Worm (Caenorhabditis elegans) whole organism, young adult: Measurements from ENCODE around the gene nsph-3.2.

Experiments used
- egl-44 ChIP-seq: fragments of 200-800 bp; sonication (Bioruptor generic); IDR thresholded peaks from 2 replicates; pipeline ENCODE4 v1.3.6; 2022; ENCODE audit warnings: missing genetic modification reagents, missing genetic modification characterization, missing compliant biosample characterization
- ztf-6 ChIP-seq: fragments of 200-800 bp; sonication (Bioruptor generic); IDR thresholded peaks from 2 replicates; pipeline ENCODE4 v1.3.6; 2022; ENCODE audit warnings: missing genetic modification reagents, missing genetic modification characterization, missing compliant biosample characterization

DNA sequence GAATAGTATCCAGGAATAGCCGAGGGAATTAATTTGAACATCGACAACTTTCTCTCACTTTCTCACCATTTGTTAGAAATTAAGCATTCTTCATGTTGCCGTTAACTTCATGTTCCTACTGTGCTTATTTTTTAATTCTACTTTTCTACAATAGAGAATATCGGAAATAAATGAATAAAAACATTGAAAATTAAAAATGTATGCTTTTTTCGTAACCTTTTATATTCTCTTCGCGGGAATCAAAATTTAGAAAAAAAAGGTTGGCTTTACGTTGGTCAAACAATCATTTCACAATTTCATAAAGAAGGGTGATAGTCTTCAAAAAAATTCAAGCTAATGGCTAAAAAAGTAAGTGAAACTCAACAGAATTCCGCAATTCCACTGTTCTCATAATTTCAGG, 36.8 kb upstream of the nsph-3.2 start, which contains the start of gene W01B6.5:
- no peak for TF ChIP-seq ztf-6 (GFP tag; lab: Robert Waterston, UW)
- TF ChIP-seq egl-44 (GFP tag; lab: Robert Waterston, UW): no peak
